Worm (Caenorhabditis elegans) whole organism, young adult: ENCODE results near the gene srbc-33.
A peak's percentile ranks its signal among the peaks of the same experiment; 100 is the strongest.

ENCODE experiments used
- C06A6.2 ChIP-seq: fragments of 200-800 bp; sonication (Bioruptor generic); conservative IDR thresholded peaks from 2 replicates; pipeline ENCODE4 v1.3.6; 2022; ENCODE audit warnings: missing genetic modification characterization, missing compliant biosample characterization
- D2030.7 ChIP-seq: fragments of 200-800 bp; sonication (Bioruptor generic); IDR thresholded peaks from 2 replicates; pipeline ENCODE4 v1.3.6; 2022; ENCODE audit warnings: missing genetic modification reagents, missing genetic modification characterization, missing compliant biosample characterization
- F22D6.2 ChIP-seq: sonication (generic microtip); optimal IDR thresholded peaks from 2 replicates; lab custom pipeline; 2016; ENCODE audit warnings: mild to moderate bottlenecking, missing genetic modification characterization, missing compliant biosample characterization
- F33H1.4 ChIP-seq: fragments of 200-800 bp; sonication (Bioruptor generic); IDR thresholded peaks from 2 replicates; pipeline ENCODE4 v1.3.6; 2022; ENCODE audit warnings: missing genetic modification reagents, missing genetic modification characterization, missing compliant biosample characterization
- F37B4.10 ChIP-seq: fragments of 200-800 bp; sonication (Bioruptor generic); IDR thresholded peaks from 2 replicates; pipeline ENCODE4 v1.3.6; 2022; ENCODE audit warnings: missing genetic modification characterization, missing compliant biosample characterization
- F49E8.2 ChIP-seq: sonication (generic microtip); optimal IDR thresholded peaks from 3 replicates; lab custom pipeline; 2017; ENCODE audit warnings: missing genetic modification characterization, mild to moderate bottlenecking, missing compliant biosample characterization, antibody characterized with exemption, moderate library complexity; ENCODE audit not compliant: insufficient read depth
- F52B5.7 ChIP-seq: sonication (generic microtip); optimal IDR thresholded peaks from 2 replicates; lab custom pipeline; 2016; ENCODE audit warnings: mild to moderate bottlenecking, missing genetic modification characterization, missing compliant biosample characterization
- K12H6.12 ChIP-seq: fragments of 200-800 bp; sonication (Bioruptor generic); optimal IDR thresholded peaks from 2 replicates; lab custom pipeline; 2018; ENCODE audit warnings: mild to moderate bottlenecking, missing genetic modification characterization, missing compliant biosample characterization
- T07F8.4 ChIP-seq: sonication (generic microtip); optimal IDR thresholded peaks from 2 replicates; lab custom pipeline; 2016; ENCODE audit warnings: mild to moderate bottlenecking, missing genetic modification characterization, moderate library complexity, missing compliant biosample characterization
- Y53F4B.3 ChIP-seq: fragments of 200-800 bp; sonication (Bioruptor generic); IDR thresholded peaks from 2 replicates; pipeline ENCODE4 v1.3.6; 2022; ENCODE audit warnings: missing genetic modification reagents, missing genetic modification characterization, missing compliant biosample characterization
- Y67H2A.10 ChIP-seq: fragments of 200-800 bp; sonication (Bioruptor generic); conservative IDR thresholded peaks from 2 replicates; pipeline ENCODE4 v1.3.6; 2022; ENCODE audit warnings: missing genetic modification reagents, missing genetic modification characterization, missing compliant biosample characterization
- Y79H2A.3 ChIP-seq: fragments of 200-800 bp; sonication (Bioruptor generic); conservative IDR thresholded peaks from 2 replicates; pipeline ENCODE4 v1.3.6; 2022; ENCODE audit warnings: missing genetic modification reagents, missing genetic modification characterization, missing compliant biosample characterization
- ZK185.1 ChIP-seq: sonication (generic microtip); optimal IDR thresholded peaks from 2 replicates; lab custom pipeline; 2016; ENCODE audit warnings: mild to moderate bottlenecking, missing genetic modification characterization, missing compliant biosample characterization; ENCODE audit not compliant: poor library complexity, severe bottlenecking
- ama-1 ChIP-seq, 3 experiments: fragments of 150-350 bp in 1 of 3; sonication (generic microtip) in 2 of 3; optimal IDR thresholded peaks; 2 replicates each; lab custom pipeline; 2014 to 2018; ENCODE audit warnings: missing biosample characterization in 2 of 3, missing genetic modification characterization in 2 of 3, missing genetic modification reagents in 2 of 3
- athp-1 ChIP-seq: sonication (generic microtip); optimal IDR thresholded peaks from 2 replicates; lab custom pipeline; 2017; ENCODE audit warnings: mild to moderate bottlenecking, missing genetic modification characterization, missing compliant biosample characterization
- attf-3 ChIP-seq: fragments of 200-800 bp; sonication (Bioruptor generic); conservative IDR thresholded peaks from 2 replicates; pipeline ENCODE4 v1.3.6; 2022; ENCODE audit warnings: missing genetic modification reagents, missing genetic modification characterization, missing compliant biosample characterization
- cebp-1 ChIP-seq, 2 experiments: fragments of 200-800 bp in 1 of 2; sonication (Bioruptor generic) in 1 of 2; sonication (generic microtip) in 1 of 2; IDR thresholded peaks in 1 of 2; optimal IDR thresholded peaks in 1 of 2; 2 replicates each; pipeline versions ENCODE4 v1.3.6 to Lab custom; 2017 to 2022; ENCODE audit warnings: missing compliant biosample characterization in 2 of 2, missing genetic modification characterization in 2 of 2, mild to moderate bottlenecking in 1 of 2, missing genetic modification reagents in 1 of 2, moderate library complexity in 1 of 2
- cebp-2 ChIP-seq: fragments of 200-800 bp; sonication (Bioruptor generic); IDR thresholded peaks from 2 replicates; pipeline ENCODE4 v1.3.6; 2022; ENCODE audit warnings: missing genetic modification characterization, missing compliant biosample characterization
- ceh-40 ChIP-seq: fragments of 200-800 bp; sonication (Bioruptor generic); IDR thresholded peaks from 2 replicates; pipeline ENCODE4 v1.3.6; 2022; ENCODE audit warnings: missing genetic modification characterization, missing compliant biosample characterization
- ceh-79 ChIP-seq: sonication (generic microtip); optimal IDR thresholded peaks from 2 replicates; lab custom pipeline; 2017; ENCODE audit warnings: mild to moderate bottlenecking, missing genetic modification characterization, missing compliant biosample characterization
- chd-7 ChIP-seq: sonication (generic microtip); optimal IDR thresholded peaks from 2 replicates; lab custom pipeline; 2016; ENCODE audit warnings: mild to moderate bottlenecking, missing genetic modification characterization, moderate library complexity, missing compliant biosample characterization
- die-1 ChIP-seq: sonication (generic microtip); optimal IDR thresholded peaks from 2 replicates; lab custom pipeline; 2016; ENCODE audit warnings: missing genotype, mild to moderate bottlenecking, missing genetic modification characterization, missing compliant biosample characterization
- dpff-1 ChIP-seq: sonication (generic microtip); optimal IDR thresholded peaks from 2 replicates; lab custom pipeline; 2017; ENCODE audit warnings: mild to moderate bottlenecking, missing genetic modification characterization, missing compliant biosample characterization
- dpl-1 ChIP-seq: fragments of 150-350 bp; optimal IDR thresholded peaks from 2 replicates; lab custom pipeline; 2014; ENCODE audit warnings: missing biosample characterization, missing genetic modification reagents, missing genetic modification characterization
- ets-4 ChIP-seq: fragments of 200-800 bp; sonication (Bioruptor generic); optimal IDR thresholded peaks from 2 replicates; lab custom pipeline; 2018; ENCODE audit warnings: mild to moderate bottlenecking, missing genetic modification characterization, missing compliant biosample characterization
- him-1 ChIP-seq: sonication (generic microtip); optimal IDR thresholded peaks from 2 replicates; lab custom pipeline; 2016; ENCODE audit warnings: missing genotype, missing genetic modification reagents, missing genetic modification characterization, missing compliant biosample characterization
- hlh-26 ChIP-seq: fragments of 200-800 bp; sonication (Bioruptor generic); conservative IDR thresholded peaks from 2 replicates; pipeline ENCODE4 v1.3.6; 2022; ENCODE audit warnings: missing genetic modification reagents, missing genetic modification characterization, missing compliant biosample characterization
- hrde-1 ChIP-seq: sonication (generic microtip); optimal IDR thresholded peaks from 2 replicates; lab custom pipeline; 2016; ENCODE audit warnings: missing genetic modification characterization, mild to moderate bottlenecking, missing compliant biosample characterization, moderate library complexity, missing genotype, missing genetic modification reagents, borderline replicate concordance
- let-607 ChIP-seq, 2 experiments: fragments of 200-800 bp in 1 of 2; sonication (Bioruptor generic) in 1 of 2; sonication (generic microtip) in 1 of 2; optimal IDR thresholded peaks; 2 replicates each; lab custom pipeline; 2016 to 2018; ENCODE audit warnings: mild to moderate bottlenecking in 2 of 2, missing compliant biosample characterization in 2 of 2, missing genetic modification characterization in 2 of 2, moderate library complexity in 2 of 2, missing genotype in 1 of 2
- lin-26 ChIP-seq: fragments of 200-800 bp; sonication (Bioruptor generic); IDR thresholded peaks from 2 replicates; pipeline ENCODE4 v1.3.6; 2022; ENCODE audit warnings: missing genetic modification reagents, missing genetic modification characterization, missing compliant biosample characterization
- lin-54 ChIP-seq: fragments of 200-800 bp; sonication (Bioruptor generic); optimal IDR thresholded peaks from 2 replicates; lab custom pipeline; 2018; ENCODE audit warnings: mild to moderate bottlenecking, missing genetic modification characterization, missing compliant biosample characterization
- lsy-27 ChIP-seq: sonication (generic microtip); optimal IDR thresholded peaks from 2 replicates; lab custom pipeline; 2017; ENCODE audit warnings: missing genetic modification characterization, mild to moderate bottlenecking, missing compliant biosample characterization, antibody characterized with exemption, missing genotype, borderline replicate concordance; ENCODE audit not compliant: insufficient read depth
- mcd-1 ChIP-seq: fragments of 200-800 bp; sonication (Bioruptor generic); IDR thresholded peaks from 2 replicates; pipeline ENCODE4 v1.3.6; 2022; ENCODE audit warnings: missing genetic modification reagents, missing genetic modification characterization, missing compliant biosample characterization
- mxl-1 ChIP-seq: sonication (generic microtip); optimal IDR thresholded peaks from 2 replicates; lab custom pipeline; 2016; ENCODE audit warnings: missing genetic modification characterization, missing compliant biosample characterization
- nhr-120 ChIP-seq: fragments of 200-800 bp; sonication (Bioruptor generic); IDR thresholded peaks from 2 replicates; pipeline ENCODE4 v1.3.6; 2022; ENCODE audit warnings: missing genetic modification characterization, missing compliant biosample characterization
- nhr-179 ChIP-seq: sonication (generic microtip); optimal IDR thresholded peaks from 2 replicates; lab custom pipeline; 2016; ENCODE audit warnings: mild to moderate bottlenecking, missing genetic modification characterization, missing compliant biosample characterization
- nhr-27 ChIP-seq: fragments of 200-800 bp; sonication (Bioruptor generic); optimal IDR thresholded peaks from 2 replicates; lab custom pipeline; 2018; ENCODE audit warnings: mild to moderate bottlenecking, missing genetic modification characterization, moderate library complexity, missing compliant biosample characterization
- pbrm-1 ChIP-seq: fragments of 200-800 bp; sonication (Bioruptor generic); IDR thresholded peaks from 2 replicates; pipeline ENCODE4 v1.3.6; 2022; ENCODE audit warnings: missing genetic modification reagents, missing genetic modification characterization, missing compliant biosample characterization
- rcor-1 ChIP-seq: fragments of 200-800 bp; sonication (Bioruptor generic); IDR thresholded peaks from 2 replicates; pipeline ENCODE4 v1.3.6; 2022; ENCODE audit warnings: missing genetic modification reagents, missing genetic modification characterization, missing compliant biosample characterization
- sdz-38 ChIP-seq: sonication (generic microtip); optimal IDR thresholded peaks from 2 replicates; lab custom pipeline; 2016; ENCODE audit warnings: missing genotype, missing genetic modification characterization, missing compliant biosample characterization
- snpc-1.3 ChIP-seq: sonication (generic microtip); optimal IDR thresholded peaks from 2 replicates; lab custom pipeline; 2017; ENCODE audit warnings: missing genetic modification characterization, mild to moderate bottlenecking, missing compliant biosample characterization, antibody characterized with exemption, moderate library complexity, missing genotype, missing genetic modification reagents; ENCODE audit not compliant: insufficient read depth
- tbp1 ChIP-seq: fragments of 200-800 bp; sonication (Bioruptor generic); optimal IDR thresholded peaks from 2 replicates; lab custom pipeline; 2018; ENCODE audit warnings: mild to moderate bottlenecking, missing genetic modification characterization, missing compliant biosample characterization
- tlf-1 ChIP-seq: fragments of 200-800 bp; sonication (Bioruptor generic); optimal IDR thresholded peaks from 2 replicates; lab custom pipeline; 2018; ENCODE audit warnings: mild to moderate bottlenecking, missing genetic modification characterization, missing compliant biosample characterization
- unc-130 ChIP-seq: sonication (generic microtip); optimal IDR thresholded peaks from 2 replicates; lab custom pipeline; 2016; ENCODE audit warnings: missing genetic modification reagents, missing genetic modification characterization, missing compliant biosample characterization
- unc-62 ChIP-seq: fragments of 150-350 bp; optimal IDR thresholded peaks from 2 replicates; lab custom pipeline; 2014; ENCODE audit warnings: missing biosample characterization, missing genetic modification reagents, missing genetic modification characterization
- ztf-28 ChIP-seq: fragments of 200-800 bp; sonication (Bioruptor generic); IDR thresholded peaks from 2 replicates; pipeline ENCODE4 v1.3.6; 2022; ENCODE audit warnings: missing genetic modification reagents, missing genetic modification characterization, missing compliant biosample characterization
- ztf-3 ChIP-seq: fragments of 200-800 bp; sonication (Bioruptor generic); optimal IDR thresholded peaks from 2 replicates; lab custom pipeline; 2018; ENCODE audit warnings: mild to moderate bottlenecking, missing genetic modification characterization, missing compliant biosample characterization

srbc-33 gene

DNA sequence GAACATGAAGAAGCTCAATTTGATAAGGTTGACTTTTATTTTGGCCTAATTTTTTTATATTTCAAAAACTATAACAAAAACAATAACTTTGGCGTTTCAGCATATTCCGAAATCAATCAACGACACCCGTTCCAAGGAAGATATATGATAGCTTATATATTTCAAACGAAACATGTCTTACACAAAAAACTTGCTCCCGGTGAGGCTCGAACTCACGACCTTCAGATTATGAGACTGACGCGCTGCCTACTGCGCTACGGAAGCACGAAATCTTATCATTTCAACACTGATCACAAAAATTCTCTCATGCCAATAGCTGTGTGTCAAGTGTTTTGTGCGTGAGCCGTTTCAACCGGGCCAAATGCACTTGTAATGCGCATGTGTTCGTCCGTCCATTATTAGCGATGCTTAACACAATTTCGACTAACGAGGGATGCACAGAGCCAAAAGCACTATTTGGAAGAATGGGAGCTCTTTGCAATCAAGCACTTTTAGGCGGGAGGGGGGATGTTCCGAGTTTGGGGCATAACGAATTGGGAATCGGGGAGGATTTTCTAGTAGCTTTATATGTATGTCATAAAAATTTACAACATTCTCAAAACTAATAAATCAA lies 29.4 kb downstream of the srbc-33 start:
- no peak for TF ChIP-seq C06A6.2 (GFP tag; lab: Robert Waterston, UW)
- no peak for TF ChIP-seq mcd-1 (GFP tag; lab: Robert Waterston, UW)
- TF ChIP-seq attf-3 = no peak
- TF ChIP-seq hrde-1 = no peak
- TF ChIP-seq chd-7 (tag; lab: Kevin White, UChicago) = no peak
- peak; percentile 84 for TF ChIP-seq tbp1 (GFP tag; lab: Kevin White, UChicago)
- TF ChIP-seq unc-62 (GFP tag; lab: Kevin White, UChicago) = no peak
- TF ChIP-seq Y67H2A.10 (GFP tag; lab: Robert Waterston, UW) = no peak
- no peak for TF ChIP-seq athp-1
- TF ChIP-seq lsy-27 (tag; lab: Kevin White, UChicago) = no peak
- TF ChIP-seq lin-54 (GFP tag; lab: Kevin White, UChicago) = peak; percentile 9
- no peak for TF ChIP-seq ets-4 (GFP tag; lab: Kevin White, UChicago)
- no peak for TF ChIP-seq rcor-1 (GFP tag; lab: Robert Waterston, UW)
- no peak for TF ChIP-seq nhr-27
- TF ChIP-seq F37B4.10 = no peak
- TF ChIP-seq cebp-2 (GFP tag; lab: Robert Waterston, UW) = no peak
- no peak for TF ChIP-seq ama-1 (optimal IDR thresholded peaks at IDR 0.05; lab: Kevin White, UChicago)
- peak in 1 of 2 experiments; percentile 40 for TF ChIP-seq ama-1 (GFP tag; optimal IDR thresholded peaks at IDR 0.05; lab: Kevin White, UChicago)
- TF ChIP-seq let-607 (tag; optimal IDR thresholded peaks at IDR 0.05; lab: Kevin White, UChicago) = no peak
- no peak for TF ChIP-seq him-1 (tag; lab: Kevin White, UChicago)
- peak; percentile 10; the same call in 1 of the 2 replicates for TF ChIP-seq D2030.7
- TF ChIP-seq dpl-1 (GFP tag; lab: Kevin White, UChicago) = no peak
- no peak for TF ChIP-seq F33H1.4 (GFP tag; lab: Robert Waterston, UW)
- TF ChIP-seq Y53F4B.3 (GFP tag; lab: Robert Waterston, UW) = no peak
- no peak for TF ChIP-seq ceh-40
- TF ChIP-seq nhr-179 (tag; lab: Kevin White, UChicago) = no peak
- TF ChIP-seq dpff-1 (tag; lab: Kevin White, UChicago) = no peak
- no peak for TF ChIP-seq ztf-28
- no peak for TF ChIP-seq pbrm-1 (GFP tag; lab: Robert Waterston, UW)
- no peak for TF ChIP-seq sdz-38 (tag; lab: Kevin White, UChicago)
- no peak for TF ChIP-seq snpc-1.3 (tag; lab: Kevin White, UChicago)
- no peak for TF ChIP-seq F22D6.2 (tag; lab: Kevin White, UChicago)
- TF ChIP-seq ztf-3 (GFP tag; lab: Kevin White, UChicago) = no peak
- TF ChIP-seq K12H6.12 (tag; lab: Kevin White, UChicago) = no peak
- no peak for TF ChIP-seq tlf-1 (GFP tag; lab: Kevin White, UChicago)
- TF ChIP-seq nhr-120 (GFP tag; lab: Robert Waterston, UW) = no peak
- peak; percentile 43 for TF ChIP-seq die-1 (tag; lab: Kevin White, UChicago)
- no peak for TF ChIP-seq F52B5.7 (tag; lab: Kevin White, UChicago)
- TF ChIP-seq unc-130 = no peak
- peak; percentile 82 for TF ChIP-seq lin-26 (GFP tag; lab: Robert Waterston, UW)
- no peak for TF ChIP-seq ZK185.1 (tag; lab: Kevin White, UChicago)
- TF ChIP-seq mxl-1 (tag; lab: Kevin White, UChicago) = peak; percentile 44
- no peak for TF ChIP-seq F49E8.2 (tag; lab: Kevin White, UChicago)
- TF ChIP-seq T07F8.4 (tag; lab: Kevin White, UChicago) = no peak
- TF ChIP-seq Y79H2A.3 (GFP tag; lab: Robert Waterston, UW) = no peak
- no peak for TF ChIP-seq cebp-1 (GFP tag; IDR thresholded peaks at IDR 0.05; lab: Robert Waterston, UW)
- no peak for TF ChIP-seq cebp-1 (tag; optimal IDR thresholded peaks at IDR 0.05; lab: Kevin White, UChicago)
- no peak for TF ChIP-seq hlh-26 (GFP tag; lab: Robert Waterston, UW)
- no peak for TF ChIP-seq ceh-79 (tag; lab: Kevin White, UChicago)
